Fruit fly (Drosophila melanogaster): Measurements from ENCODE around the gene CG3448.

Gene CG3448

dm6 chr3L:9431848-9432623, 19.3 kb downstream of the CG3448 start:
- TF ChIP-seq CG6276 (GFP tag; optimal IDR thresholded peaks at IDR 0.05) (no peak), CG15336 (GFP tag; IDR thresholded peaks at IDR 0.05) (peak; percentile 20; the same call in 1 of the 2 replicates), Eip78C (GFP tag) (no peak), CG3919 (GFP tag; optimal IDR thresholded peaks at IDR 0.05) (no peak), Eip93F (GFP tag; optimal IDR thresholded peaks at IDR 0.05) (no peak)

dm6 chr3L:9430608-9430952, 20.8 kb downstream of the CG3448 start:
- TF ChIP-seq CG34406 (GFP tag; optimal IDR thresholded peaks at IDR 0.05) (no peak), svp (GFP tag) (peak; percentile 57)

- TF ChIP-seq Eip75B (GFP tag; optimal IDR thresholded peaks at IDR 0.05) (peak; percentile 50), CG34406 (GFP tag; optimal IDR thresholded peaks at IDR 0.05) (peak; percentile 54), CG6808 (GFP tag; optimal IDR thresholded peaks at IDR 0.05) (peak; percentile 32), spab (GFP tag; optimal IDR thresholded peaks at IDR 0.05) (no peak), CG10631 (GFP tag; optimal IDR thresholded peaks at IDR 0.05) (no peak), CG6792 (GFP tag; optimal IDR thresholded peaks at IDR 0.05) (peak; percentile 34), pdm3 (GFP tag; optimal IDR thresholded peaks at IDR 0.05) (peak; percentile 40), Hr39 (GFP tag; optimal IDR thresholded peaks at IDR 0.05) (peak; percentile 51), CG8632 (GFP tag; optimal IDR thresholded peaks at IDR 0.05) (peak; percentile 18), fkh (GFP tag; optimal IDR thresholded peaks at IDR 0.05) (no peak), ss (GFP tag; optimal IDR thresholded peaks at IDR 0.05) (peak; percentile 53 to 57), CG16779 (tag; optimal IDR thresholded peaks at IDR 0.05) (peak; percentile 28), CG6854 (GFP tag; optimal IDR thresholded peaks at IDR 0.05) (peak; percentile 82), fd59A (GFP tag; optimal IDR thresholded peaks at IDR 0.05) (no peak), CG11294 (GFP tag; IDR thresholded peaks at IDR 0.05) (no peak), CG31627 (GFP tag; optimal IDR thresholded peaks at IDR 0.05) (peak; percentile 35), Sox102F (GFP tag; optimal IDR thresholded peaks at IDR 0.05) (peak; percentile 59), dsx (GFP tag; optimal IDR thresholded peaks at IDR 0.05; ENCODE audit: poor library complexity, severe bottlenecking) (peak; percentile 11), CG10669 (GFP tag; optimal IDR thresholded peaks at IDR 0.05) (peak; percentile 24), topi (GFP tag; optimal IDR thresholded peaks at IDR 0.05) (peak; percentile 54), svp (GFP tag) (peak; percentile 77), Sox14 (GFP tag; optimal IDR thresholded peaks at IDR 0.05) (peak; percentile 24), CG6276 (GFP tag; optimal IDR thresholded peaks at IDR 0.05) (no peak), acj6 (GFP tag; optimal IDR thresholded peaks at IDR 0.05) (peak; percentile 55), vri (GFP tag; optimal IDR thresholded peaks at IDR 0.05) (peak; percentile 69), CG11762 (GFP tag; optimal IDR thresholded peaks at IDR 0.05; ENCODE audit: insufficient read depth) (no peak), cyc (GFP tag; optimal IDR thresholded peaks at IDR 0.05) (peak; percentile 40), Ets21C (GFP tag; optimal IDR thresholded peaks at IDR 0.05) (no peak), Smox (GFP tag; optimal IDR thresholded peaks at IDR 0.05) (peak; percentile 54), esn (GFP tag; optimal IDR thresholded peaks at IDR 0.05) (peak; percentile 72), CG3032 (tag; optimal IDR thresholded peaks at IDR 0.05) (no peak), eg (GFP tag; IDR thresholded peaks at IDR 0.05) (peak; percentile 59), CG1621 (tag; optimal IDR thresholded peaks at IDR 0.05) (peak; percentile 53), achi (GFP tag; optimal IDR thresholded peaks at IDR 0.05) (peak; percentile 48), CG3919 (GFP tag; optimal IDR thresholded peaks at IDR 0.05) (peak; percentile 63), CG8319 (GFP tag; optimal IDR thresholded peaks at IDR 0.05) (no peak), Eip78C (GFP tag) (peak; percentile 75), CG9139 (GFP tag; optimal IDR thresholded peaks at IDR 0.05) (peak; percentile 57), OdsH (GFP tag; optimal IDR thresholded peaks at IDR 0.05) (peak; percentile 34), Eip93F (GFP tag; optimal IDR thresholded peaks at IDR 0.05) (no peak), Ets96B (tag; optimal IDR thresholded peaks at IDR 0.05) (peak; percentile 6), CG4318 (GFP tag; optimal IDR thresholded peaks at IDR 0.05) (no peak)
Observed at dm6 chr3L:9429665-9430607, 21.4 kb downstream of the CG3448 start, which contains the start of the genes RpS17 and MTF-1. Gene RpS17 (minus strand): TSS chr3L:9429821. Gene MTF-1 (plus strand): TSS chr3L:9430312.

Data from whole organism, prepupa.